Worm (Caenorhabditis elegans): ENCODE measurements around the gene sqrd-1.
A peak's percentile ranks its signal among the peaks of the same experiment; 100 is the strongest.

sqrd-1 gene

ce11 chrIV:14272561-14272960 is 52.9 kb downstream of the sqrd-1 start (continued):
- TF ChIP-seq dsc-1 (tag; optimal IDR thresholded peaks at IDR 0.05) (peak; percentile 26), tbx-2 (tag; optimal IDR thresholded peaks at IDR 0.05) (peak; percentile 34), F16B12.6 (tag; optimal IDR thresholded peaks at IDR 0.05) (no peak), C16A3.4 (tag; optimal IDR thresholded peaks at IDR 0.05) (no peak), zag-1 (tag; optimal IDR thresholded peaks at IDR 0.05) (no peak)
